Worm (Caenorhabditis elegans) whole organism, young adult: ENCODE results near the gene vamp-8.

ENCODE experiments used
- D2030.7 ChIP-seq: fragments of 200-800 bp; sonication (Bioruptor generic); IDR thresholded peaks from 2 replicates; pipeline ENCODE4 v1.3.6; 2022; ENCODE audit warnings: missing genetic modification reagents, missing genetic modification characterization, missing compliant biosample characterization
- F22D6.2 ChIP-seq: sonication (generic microtip); optimal IDR thresholded peaks from 2 replicates; lab custom pipeline; 2016; ENCODE audit warnings: mild to moderate bottlenecking, missing genetic modification characterization, missing compliant biosample characterization
- F23B12.7 ChIP-seq: sonication (generic microtip); optimal IDR thresholded peaks from 2 replicates; lab custom pipeline; 2017; ENCODE audit warnings: missing genetic modification characterization, mild to moderate bottlenecking, missing compliant biosample characterization, antibody characterized with exemption, moderate library complexity; ENCODE audit not compliant: insufficient read depth
- F33H1.4 ChIP-seq: fragments of 200-800 bp; sonication (Bioruptor generic); IDR thresholded peaks from 2 replicates; pipeline ENCODE4 v1.3.6; 2022; ENCODE audit warnings: missing genetic modification reagents, missing genetic modification characterization, missing compliant biosample characterization
- F37B4.10 ChIP-seq: fragments of 200-800 bp; sonication (Bioruptor generic); IDR thresholded peaks from 2 replicates; pipeline ENCODE4 v1.3.6; 2022; ENCODE audit warnings: missing genetic modification characterization, missing compliant biosample characterization
- F49E8.2 ChIP-seq: sonication (generic microtip); optimal IDR thresholded peaks from 3 replicates; lab custom pipeline; 2017; ENCODE audit warnings: missing genetic modification characterization, mild to moderate bottlenecking, missing compliant biosample characterization, antibody characterized with exemption, moderate library complexity; ENCODE audit not compliant: insufficient read depth
- F52B5.7 ChIP-seq: sonication (generic microtip); optimal IDR thresholded peaks from 2 replicates; lab custom pipeline; 2016; ENCODE audit warnings: mild to moderate bottlenecking, missing genetic modification characterization, missing compliant biosample characterization
- T26A5.8 ChIP-seq: sonication (generic microtip); optimal IDR thresholded peaks from 2 replicates; lab custom pipeline; 2016; ENCODE audit warnings: missing genetic modification characterization, missing compliant biosample characterization
- Y53F4B.3 ChIP-seq: fragments of 200-800 bp; sonication (Bioruptor generic); IDR thresholded peaks from 2 replicates; pipeline ENCODE4 v1.3.6; 2022; ENCODE audit warnings: missing genetic modification reagents, missing genetic modification characterization, missing compliant biosample characterization
- Y95B8A.8 ChIP-seq: fragments of 200-800 bp; sonication (Bioruptor generic); IDR thresholded peaks from 2 replicates; pipeline ENCODE4 v1.3.6; 2022; ENCODE audit warnings: missing genetic modification reagents, missing genetic modification characterization, missing compliant biosample characterization
- aptf-3 ChIP-seq: fragments of 200-800 bp; sonication (Bioruptor generic); IDR thresholded peaks from 2 replicates; pipeline ENCODE4 v1.3.6; 2022; ENCODE audit warnings: missing genetic modification characterization, missing compliant biosample characterization
- atf-7 ChIP-seq: sonication (generic microtip); optimal IDR thresholded peaks from 2 replicates; lab custom pipeline; 2017; ENCODE audit warnings: mild to moderate bottlenecking, missing genetic modification characterization, missing compliant biosample characterization
- attf-3 ChIP-seq: fragments of 200-800 bp; sonication (Bioruptor generic); conservative IDR thresholded peaks from 2 replicates; pipeline ENCODE4 v1.3.6; 2022; ENCODE audit warnings: missing genetic modification reagents, missing genetic modification characterization, missing compliant biosample characterization
- cebp-1 ChIP-seq, 2 experiments: fragments of 200-800 bp in 1 of 2; sonication (Bioruptor generic) in 1 of 2; sonication (generic microtip) in 1 of 2; IDR thresholded peaks in 1 of 2; optimal IDR thresholded peaks in 1 of 2; 2 replicates each; pipeline versions ENCODE4 v1.3.6 to Lab custom; 2017 to 2022; ENCODE audit warnings: missing compliant biosample characterization in 2 of 2, missing genetic modification characterization in 2 of 2, mild to moderate bottlenecking in 1 of 2, missing genetic modification reagents in 1 of 2, moderate library complexity in 1 of 2
- ceh-27 ChIP-seq: fragments of 200-800 bp; sonication (Bioruptor generic); optimal IDR thresholded peaks from 2 replicates; lab custom pipeline; 2018; ENCODE audit warnings: mild to moderate bottlenecking, missing genetic modification characterization, moderate library complexity, missing compliant biosample characterization
- ceh-40 ChIP-seq: fragments of 200-800 bp; sonication (Bioruptor generic); IDR thresholded peaks from 2 replicates; pipeline ENCODE4 v1.3.6; 2022; ENCODE audit warnings: missing genetic modification characterization, missing compliant biosample characterization
- ceh-79 ChIP-seq: sonication (generic microtip); optimal IDR thresholded peaks from 2 replicates; lab custom pipeline; 2017; ENCODE audit warnings: mild to moderate bottlenecking, missing genetic modification characterization, missing compliant biosample characterization
- ceh-91 ChIP-seq: fragments of 200-800 bp; sonication (Bioruptor generic); IDR thresholded peaks from 2 replicates; pipeline ENCODE4 v1.3.6; 2022; ENCODE audit warnings: missing genetic modification reagents, missing genetic modification characterization, missing compliant biosample characterization
- ets-4 ChIP-seq: fragments of 200-800 bp; sonication (Bioruptor generic); optimal IDR thresholded peaks from 2 replicates; lab custom pipeline; 2018; ENCODE audit warnings: mild to moderate bottlenecking, missing genetic modification characterization, missing compliant biosample characterization
- fkh-3 ChIP-seq: sonication (generic microtip); optimal IDR thresholded peaks from 2 replicates; lab custom pipeline; 2016; ENCODE audit warnings: mild to moderate bottlenecking, missing genetic modification characterization, missing compliant biosample characterization
- gei-17 ChIP-seq: fragments of 200-800 bp; sonication (Bioruptor generic); optimal IDR thresholded peaks from 2 replicates; lab custom pipeline; 2018; ENCODE audit warnings: mild to moderate bottlenecking, missing genetic modification characterization, missing compliant biosample characterization
- hlh-12 ChIP-seq: sonication (generic microtip); optimal IDR thresholded peaks from 2 replicates; lab custom pipeline; 2016; ENCODE audit warnings: missing genetic modification characterization, missing compliant biosample characterization
- hlh-26 ChIP-seq: fragments of 200-800 bp; sonication (Bioruptor generic); conservative IDR thresholded peaks from 2 replicates; pipeline ENCODE4 v1.3.6; 2022; ENCODE audit warnings: missing genetic modification reagents, missing genetic modification characterization, missing compliant biosample characterization
- hrde-1 ChIP-seq: sonication (generic microtip); optimal IDR thresholded peaks from 2 replicates; lab custom pipeline; 2016; ENCODE audit warnings: missing genetic modification characterization, mild to moderate bottlenecking, missing compliant biosample characterization, moderate library complexity, missing genotype, missing genetic modification reagents, borderline replicate concordance
- lag-1 ChIP-seq: fragments of 200-800 bp; sonication (Bioruptor generic); IDR thresholded peaks from 2 replicates; pipeline ENCODE4 v1.3.6; 2022; ENCODE audit warnings: missing genetic modification reagents, missing genetic modification characterization, missing compliant biosample characterization
- let-607 ChIP-seq, 2 experiments: fragments of 200-800 bp in 1 of 2; sonication (Bioruptor generic) in 1 of 2; sonication (generic microtip) in 1 of 2; optimal IDR thresholded peaks; 2 replicates each; lab custom pipeline; 2016 to 2018; ENCODE audit warnings: mild to moderate bottlenecking in 2 of 2, missing compliant biosample characterization in 2 of 2, missing genetic modification characterization in 2 of 2, moderate library complexity in 2 of 2, missing genotype in 1 of 2
- lin-54 ChIP-seq: fragments of 200-800 bp; sonication (Bioruptor generic); optimal IDR thresholded peaks from 2 replicates; lab custom pipeline; 2018; ENCODE audit warnings: mild to moderate bottlenecking, missing genetic modification characterization, missing compliant biosample characterization
- lsy-27 ChIP-seq: sonication (generic microtip); optimal IDR thresholded peaks from 2 replicates; lab custom pipeline; 2017; ENCODE audit warnings: missing genetic modification characterization, mild to moderate bottlenecking, missing compliant biosample characterization, antibody characterized with exemption, missing genotype, borderline replicate concordance; ENCODE audit not compliant: insufficient read depth
- madf-8 ChIP-seq: fragments of 200-800 bp; sonication (Bioruptor generic); conservative IDR thresholded peaks from 2 replicates; pipeline ENCODE4 v1.3.6; 2022; ENCODE audit warnings: missing genetic modification reagents, missing genetic modification characterization, missing compliant biosample characterization
- mel-28 ChIP-seq: sonication (generic microtip); optimal IDR thresholded peaks from 2 replicates; lab custom pipeline; 2016; ENCODE audit warnings: borderline replicate concordance, mild to moderate bottlenecking, missing genetic modification characterization, missing compliant biosample characterization
- mes-4 ChIP-seq: sonication (generic microtip); optimal IDR thresholded peaks from 2 replicates; lab custom pipeline; 2016; ENCODE audit warnings: missing genotype, missing genetic modification characterization, missing compliant biosample characterization
- nfya-1 ChIP-seq: sonication (generic microtip); optimal IDR thresholded peaks from 2 replicates; lab custom pipeline; 2017; ENCODE audit warnings: antibody characterized with exemption, missing compliant biosample characterization, missing genetic modification characterization, borderline replicate concordance; ENCODE audit not compliant: insufficient read depth
- nfyb-1 ChIP-seq: fragments of 200-800 bp; sonication (Bioruptor generic); IDR thresholded peaks from 2 replicates; pipeline ENCODE4 v1.3.6; 2022; ENCODE audit warnings: missing genetic modification reagents, missing genetic modification characterization, missing compliant biosample characterization
- nhr-120 ChIP-seq: fragments of 200-800 bp; sonication (Bioruptor generic); IDR thresholded peaks from 2 replicates; pipeline ENCODE4 v1.3.6; 2022; ENCODE audit warnings: missing genetic modification characterization, missing compliant biosample characterization
- nhr-90 ChIP-seq: sonication (generic microtip); optimal IDR thresholded peaks from 2 replicates; lab custom pipeline; 2016; ENCODE audit warnings: missing genotype, mild to moderate bottlenecking, missing genetic modification characterization, missing compliant biosample characterization
- pbrm-1 ChIP-seq: fragments of 200-800 bp; sonication (Bioruptor generic); IDR thresholded peaks from 2 replicates; pipeline ENCODE4 v1.3.6; 2022; ENCODE audit warnings: missing genetic modification reagents, missing genetic modification characterization, missing compliant biosample characterization
- rcor-1 ChIP-seq: fragments of 200-800 bp; sonication (Bioruptor generic); IDR thresholded peaks from 2 replicates; pipeline ENCODE4 v1.3.6; 2022; ENCODE audit warnings: missing genetic modification reagents, missing genetic modification characterization, missing compliant biosample characterization
- repo-1 ChIP-seq: sonication (generic microtip); optimal IDR thresholded peaks from 2 replicates; lab custom pipeline; 2017; ENCODE audit warnings: mild to moderate bottlenecking, missing genetic modification characterization, missing compliant biosample characterization
- rpc-1 ChIP-seq, 2 experiments: fragments of 150-350 bp in 1 of 2; sonication (generic microtip) in 1 of 2; optimal IDR thresholded peaks; 2 replicates each; lab custom pipeline; 2014 to 2018; ENCODE audit warnings: missing biosample characterization in 1 of 2, missing genetic modification characterization in 1 of 2, missing genetic modification reagents in 1 of 2, missing genotype in 1 of 2
- sdz-38 ChIP-seq: sonication (generic microtip); optimal IDR thresholded peaks from 2 replicates; lab custom pipeline; 2016; ENCODE audit warnings: missing genotype, missing genetic modification characterization, missing compliant biosample characterization
- snpc-1.3 ChIP-seq: sonication (generic microtip); optimal IDR thresholded peaks from 2 replicates; lab custom pipeline; 2017; ENCODE audit warnings: missing genetic modification characterization, mild to moderate bottlenecking, missing compliant biosample characterization, antibody characterized with exemption, moderate library complexity, missing genotype, missing genetic modification reagents; ENCODE audit not compliant: insufficient read depth
- snpc-3.4 ChIP-seq: sonication (generic microtip); optimal IDR thresholded peaks from 2 replicates; lab custom pipeline; 2017; ENCODE audit warnings: missing genetic modification characterization, mild to moderate bottlenecking, missing compliant biosample characterization, antibody characterized with exemption, moderate library complexity, missing genotype, missing genetic modification reagents
- somi-1 ChIP-seq: fragments of 200-800 bp; sonication (Bioruptor generic); optimal IDR thresholded peaks from 2 replicates; lab custom pipeline; 2018; ENCODE audit warnings: mild to moderate bottlenecking, missing genetic modification characterization, missing compliant biosample characterization
- zim-3 ChIP-seq: sonication (generic microtip); optimal IDR thresholded peaks from 2 replicates; lab custom pipeline; 2017; ENCODE audit warnings: mild to moderate bottlenecking, missing genetic modification characterization, moderate library complexity, missing compliant biosample characterization
- ztf-26 ChIP-seq: sonication (generic microtip); optimal IDR thresholded peaks from 2 replicates; lab custom pipeline; 2017; ENCODE audit warnings: missing genetic modification characterization, missing compliant biosample characterization
- ztf-3 ChIP-seq: fragments of 200-800 bp; sonication (Bioruptor generic); optimal IDR thresholded peaks from 2 replicates; lab custom pipeline; 2018; ENCODE audit warnings: mild to moderate bottlenecking, missing genetic modification characterization, missing compliant biosample characterization

vamp-8 gene

DNA sequence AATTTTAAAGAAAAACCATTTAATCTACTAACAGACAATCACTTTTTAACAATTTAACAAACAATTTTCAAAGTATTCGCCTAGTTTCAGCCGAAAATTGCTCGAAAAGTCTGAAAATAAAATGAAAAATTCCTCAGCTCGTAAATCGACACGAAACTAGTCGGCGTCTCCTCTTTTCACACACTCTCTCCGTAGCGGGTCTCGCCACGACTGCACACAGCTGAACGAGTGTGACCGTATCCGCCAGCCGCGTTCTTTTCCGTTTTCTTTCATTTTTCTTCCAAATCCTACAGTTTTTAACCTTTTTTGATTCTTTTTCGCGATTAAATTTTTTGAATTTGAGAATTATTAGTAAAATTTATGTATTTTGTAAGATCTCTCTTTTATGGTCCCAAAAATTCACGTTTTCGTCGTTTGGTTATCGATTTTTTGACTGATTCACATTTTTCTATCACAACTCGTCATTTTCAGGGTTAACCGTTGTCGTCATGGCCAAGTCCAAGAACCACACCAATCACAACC lies 16.8 kb upstream of the vamp-8 start, which contains the start of gene rpl-29 (continued):
- TF ChIP-seq Y95B8A.8 (0 out of 2 replicates have a peak, but pooled peaks have one; percentile 39), nhr-120 (GFP tag; lab: Robert Waterston, UW) (no peak), ceh-27 (peak; percentile 62), F49E8.2 (peak; percentile 80), ceh-40 (GFP tag; lab: Robert Waterston, UW) (no peak), lag-1 (GFP tag; lab: Robert Waterston, UW) (no peak), fkh-3 (no peak), hlh-26 (GFP tag; lab: Robert Waterston, UW) (no peak), T26A5.8 (no peak), atf-7 (no peak), zim-3 (tag; lab: Kevin White, UChicago) (no peak), ets-4 (GFP tag; lab: Kevin White, UChicago) (no peak), ceh-79 (tag; lab: Kevin White, UChicago) (no peak), mel-28 (tag; lab: Kevin White, UChicago) (no peak), nhr-90 (tag; lab: Kevin White, UChicago) (no peak), lsy-27 (no peak), ztf-26 (tag; lab: Kevin White, UChicago) (no peak), let-607 (tag; optimal IDR thresholded peaks at IDR 0.05; lab: Kevin White, UChicago) (peak; percentile 26 to 40), F22D6.2 (tag; lab: Kevin White, UChicago) (no peak), attf-3 (GFP tag; lab: Robert Waterston, UW) (peak; percentile 64), F37B4.10 (GFP tag; lab: Robert Waterston, UW) (no peak), F52B5.7 (tag; lab: Kevin White, UChicago) (no peak), aptf-3 (GFP tag; lab: Robert Waterston, UW) (no peak), hlh-12 (tag; lab: Kevin White, UChicago) (no peak), rcor-1 (GFP tag; lab: Robert Waterston, UW) (peak; percentile 62), cebp-1 (GFP tag; IDR thresholded peaks at IDR 0.05; lab: Robert Waterston, UW) (0 out of 2 replicates have a peak, but pooled peaks have one; percentile 45), cebp-1 (tag; optimal IDR thresholded peaks at IDR 0.05; lab: Kevin White, UChicago) (peak; percentile 74), lin-54 (GFP tag; lab: Kevin White, UChicago) (peak; percentile 83), ztf-3 (GFP tag; lab: Kevin White, UChicago) (no peak), nfya-1 (tag; lab: Kevin White, UChicago) (no peak), F33H1.4 (GFP tag; lab: Robert Waterston, UW) (peak; percentile 99), D2030.7 (GFP tag; lab: Robert Waterston, UW) (peak; percentile 83), Y53F4B.3 (GFP tag; lab: Robert Waterston, UW) (no peak), ceh-91 (GFP tag; lab: Robert Waterston, UW) (peak; percentile 74), sdz-38 (tag; lab: Kevin White, UChicago) (no peak), nfyb-1 (GFP tag; lab: Robert Waterston, UW) (peak; percentile 89), somi-1 (GFP tag; lab: Kevin White, UChicago) (no peak), F23B12.7 (tag; lab: Kevin White, UChicago) (peak; percentile 77), rpc-1 (optimal IDR thresholded peaks at IDR 0.05; lab: Kevin White, UChicago) (no peak), rpc-1 (tag; optimal IDR thresholded peaks at IDR 0.05; lab: Kevin White, UChicago) (no peak), gei-17 (peak; percentile 19), hrde-1 (tag; lab: Kevin White, UChicago) (no peak), repo-1 (tag; lab: Kevin White, UChicago) (peak; percentile 50), snpc-3.4 (tag; lab: Kevin White, UChicago) (peak; percentile 89), madf-8 (GFP tag; lab: Robert Waterston, UW) (peak; percentile 78), mes-4 (tag; lab: Kevin White, UChicago) (no peak), pbrm-1 (GFP tag; lab: Robert Waterston, UW) (peak; percentile 80), snpc-1.3 (tag; lab: Kevin White, UChicago) (peak; percentile 97)
